Fruit fly (Drosophila melanogaster) whole organism, embryonic: Measurements from ENCODE around the gene Lst8.

ENCODE experiments used
- Adf1 ChIP-seq: fragments of 200-800 bp; sonication (Bioruptor generic); IDR thresholded peaks from 2 replicates; pipeline ENCODE4 v1.3.6; 2022; ENCODE audit warnings: missing biosample characterization, missing genetic modification characterization
- B-H2 ChIP-seq: fragments of 200-800 bp; sonication (Bioruptor generic); optimal IDR thresholded peaks from 2 replicates; lab custom pipeline; 2018; ENCODE audit warnings: missing biosample characterization, mild to moderate bottlenecking, missing genetic modification characterization
- CG10274 ChIP-seq: fragments of 200-800 bp; sonication (Bioruptor generic); optimal IDR thresholded peaks from 3 replicates; lab custom pipeline; 2017; ENCODE audit warnings: missing biosample characterization, mild to moderate bottlenecking, missing genetic modification characterization
- CG10321 ChIP-seq: fragments of 200-800 bp; sonication (Bioruptor generic); IDR thresholded peaks from 2 replicates; pipeline ENCODE4 v1.3.6; 2022; ENCODE audit warnings: missing biosample characterization, missing genetic modification characterization
- CG10462 ChIP-seq: fragments of 200-800 bp; sonication (Bioruptor generic); optimal IDR thresholded peaks from 2 replicates; lab custom pipeline; 2016; ENCODE audit warnings: missing biosample characterization, missing genetic modification characterization
- CG10654 ChIP-seq: fragments of 200-800 bp; sonication (Bioruptor generic); optimal IDR thresholded peaks from 2 replicates; lab custom pipeline; 2016; ENCODE audit warnings: missing biosample characterization, missing genetic modification characterization
- CG11696 ChIP-seq: fragments of 200-800 bp; sonication (Bioruptor generic); IDR thresholded peaks from 2 replicates; pipeline ENCODE4 v1.3.6; 2022; ENCODE audit warnings: missing biosample characterization, missing genetic modification characterization
- CG12391 ChIP-seq: fragments of 200-800 bp; sonication (Bioruptor generic); optimal IDR thresholded peaks from 3 replicates; lab custom pipeline; 2018; ENCODE audit warnings: missing biosample characterization, mild to moderate bottlenecking, missing genetic modification characterization, moderate library complexity
- CG13894 ChIP-seq: fragments of 200-800 bp; sonication (Bioruptor generic); optimal IDR thresholded peaks from 3 replicates; lab custom pipeline; 2018; ENCODE audit warnings: missing biosample characterization, mild to moderate bottlenecking, missing genetic modification characterization, moderate library complexity
- CG15269 ChIP-seq: fragments of 200-800 bp; sonication (Bioruptor generic); optimal IDR thresholded peaks from 2 replicates; lab custom pipeline; 2018; ENCODE audit warnings: missing biosample characterization, mild to moderate bottlenecking, missing genetic modification characterization, moderate library complexity
- CG1603 ChIP-seq: fragments of 200-800 bp; sonication (Bioruptor generic); optimal IDR thresholded peaks from 2 replicates; lab custom pipeline; 2019; ENCODE audit warnings: missing biosample characterization, mild to moderate bottlenecking, missing genetic modification characterization, moderate library complexity
- CG17912 ChIP-seq: fragments of 200-800 bp; sonication (Bioruptor generic); optimal IDR thresholded peaks from 2 replicates; lab custom pipeline; 2018; ENCODE audit warnings: missing biosample characterization, mild to moderate bottlenecking, missing genetic modification characterization
- CG2129 ChIP-seq: fragments of 200-800 bp; sonication (Bioruptor generic); IDR thresholded peaks from 2 replicates; pipeline ENCODE4 v1.3.6; 2022; ENCODE audit warnings: missing biosample characterization, missing genetic modification characterization; ENCODE audit not compliant: partially characterized antibody
- CG30431 ChIP-seq: fragments of 200-800 bp; sonication (Bioruptor generic); optimal IDR thresholded peaks from 2 replicates; lab custom pipeline; 2017; ENCODE audit warnings: missing biosample characterization, missing genetic modification characterization
- CG31441 ChIP-seq: fragments of 200-800 bp; sonication (Bioruptor generic); IDR thresholded peaks from 2 replicates; pipeline ENCODE4 v1.3.6; 2022; ENCODE audit warnings: missing biosample characterization, missing genetic modification characterization
- CG32532 ChIP-seq: fragments of 200-800 bp; sonication (Bioruptor generic); IDR thresholded peaks from 2 replicates; pipeline ENCODE4 v1.3.6; 2022; ENCODE audit warnings: missing biosample characterization, missing genetic modification characterization
- CG34376 ChIP-seq: fragments of 200-800 bp; sonication (Bioruptor generic); optimal IDR thresholded peaks from 2 replicates; lab custom pipeline; 2018; ENCODE audit warnings: missing biosample characterization, mild to moderate bottlenecking, missing genetic modification characterization
- CG42726 ChIP-seq: fragments of 200-800 bp; sonication (Bioruptor generic); IDR thresholded peaks from 2 replicates; pipeline ENCODE4 v1.3.6; 2022; ENCODE audit warnings: missing biosample characterization, missing genetic modification characterization; ENCODE audit not compliant: partially characterized antibody
- CG4360 ChIP-seq: fragments of 200-800 bp; sonication (Bioruptor generic); IDR thresholded peaks from 2 replicates; pipeline ENCODE4 v1.3.6; 2022; ENCODE audit warnings: missing biosample characterization, missing genetic modification characterization
- CG6254 ChIP-seq: fragments of 200-800 bp; sonication (Bioruptor generic); optimal IDR thresholded peaks from 3 replicates; lab custom pipeline; 2017; ENCODE audit warnings: mild to moderate bottlenecking, missing biosample characterization, missing genetic modification reagents, missing genetic modification characterization
- CG7271 ChIP-seq: fragments of 200-800 bp; sonication (Bioruptor generic); optimal IDR thresholded peaks from 2 replicates; lab custom pipeline; 2018; ENCODE audit warnings: missing biosample characterization, mild to moderate bottlenecking, missing genetic modification characterization, moderate library complexity
- CG8290 ChIP-seq, 3 experiments: fragments of 200-800 bp; sonication (Bioruptor generic); optimal IDR thresholded peaks; 2 replicates each; lab custom pipeline; 2016 to 2019; ENCODE audit warnings: missing biosample characterization in 3 of 3, missing genetic modification characterization in 3 of 3, mild to moderate bottlenecking in 2 of 3, moderate library complexity in 1 of 3
- CG8924 ChIP-seq: fragments of 200-800 bp; optimal IDR thresholded peaks from 3 replicates; lab custom pipeline; 2019; ENCODE audit warnings: missing biosample characterization, mild to moderate bottlenecking, missing genetic modification characterization, moderate library complexity
- CG9437 ChIP-seq: fragments of 200-800 bp; sonication (Bioruptor generic); optimal IDR thresholded peaks from 2 replicates; lab custom pipeline; 2018; ENCODE audit warnings: missing biosample characterization, mild to moderate bottlenecking, missing genetic modification characterization
- CHES-1-like ChIP-seq: fragments of 200-800 bp; sonication (Bioruptor generic); optimal IDR thresholded peaks from 2 replicates; lab custom pipeline; 2016; ENCODE audit warnings: missing biosample characterization, missing genetic modification characterization
- Doc2 ChIP-seq: fragments of 200-800 bp; sonication (Bioruptor generic); IDR thresholded peaks from 2 replicates; pipeline ENCODE4 v1.3.6; 2022; ENCODE audit warnings: missing biosample characterization, missing genetic modification characterization
- Dp ChIP-seq: fragments of 200-800 bp; sonication (Bioruptor generic); optimal IDR thresholded peaks from 2 replicates; lab custom pipeline; 2018; ENCODE audit warnings: missing biosample characterization, mild to moderate bottlenecking, missing genetic modification characterization, moderate library complexity
- E2f2 ChIP-seq: fragments of 200-800 bp; sonication (Bioruptor generic); IDR thresholded peaks from 2 replicates; pipeline ENCODE4 v1.3.6; 2022; ENCODE audit warnings: missing biosample characterization, missing genetic modification characterization
- Hand ChIP-seq: fragments of 200-800 bp; sonication (Bioruptor generic); optimal IDR thresholded peaks from 2 replicates; lab custom pipeline; 2017; ENCODE audit warnings: mild to moderate bottlenecking, missing biosample characterization, missing genetic modification reagents, missing genetic modification characterization
- MBD-R2 ChIP-seq: fragments of 200-800 bp; sonication (Bioruptor generic); IDR thresholded peaks from 2 replicates; pipeline ENCODE4 v1.3.6; 2022; ENCODE audit warnings: missing biosample characterization, missing genetic modification characterization
- Pdp1 ChIP-seq, 2 experiments: fragments of 200-800 bp; sonication (Bioruptor generic); optimal IDR thresholded peaks; 3 replicates each; lab custom pipeline; 2016; ENCODE audit warnings: missing biosample characterization in 2 of 2, missing genetic modification characterization in 2 of 2, mild to moderate bottlenecking in 1 of 2, moderate library complexity in 1 of 2
- Xrp1 ChIP-seq: fragments of 200-800 bp; sonication (Bioruptor generic); IDR thresholded peaks from 2 replicates; pipeline ENCODE4 v1.3.6; 2022; ENCODE audit warnings: missing biosample characterization, missing genetic modification characterization
- ab ChIP-seq: fragments of 200-800 bp; sonication (Bioruptor generic); optimal IDR thresholded peaks from 2 replicates; lab custom pipeline; 2016; ENCODE audit warnings: missing biosample characterization, missing genetic modification characterization
- chif ChIP-seq, 2 experiments: fragments of 200-800 bp; sonication (Bioruptor generic); optimal IDR thresholded peaks; 3 replicates each; lab custom pipeline; 2016; ENCODE audit warnings: missing biosample characterization in 2 of 2, missing genetic modification characterization in 2 of 2
- chn ChIP-seq: fragments of 200-800 bp; sonication (Bioruptor generic); optimal IDR thresholded peaks from 2 replicates; lab custom pipeline; 2016; ENCODE audit warnings: missing biosample characterization, missing genetic modification characterization
- crp ChIP-seq, 2 experiments: fragments of 200-800 bp; sonication (Bioruptor generic); optimal IDR thresholded peaks; 2 replicates in 1 of 2; 3 replicates in 1 of 2; lab custom pipeline; 2017; ENCODE audit warnings: missing biosample characterization in 2 of 2, missing genetic modification characterization in 2 of 2, mild to moderate bottlenecking in 1 of 2, moderate library complexity in 1 of 2
- dm ChIP-seq: fragments of 200-800 bp; sonication (Bioruptor generic); optimal IDR thresholded peaks from 3 replicates; lab custom pipeline; 2016; ENCODE audit warnings: missing biosample characterization, missing genetic modification characterization
- en ChIP-seq: fragments of 200-800 bp; sonication (Bioruptor generic); optimal IDR thresholded peaks from 2 replicates; lab custom pipeline; 2016; ENCODE audit warnings: missing biosample characterization, missing genetic modification characterization
- eyg ChIP-seq: fragments of 200-800 bp; sonication (Bioruptor generic); optimal IDR thresholded peaks from 3 replicates; lab custom pipeline; 2016; ENCODE audit warnings: missing biosample characterization, missing genetic modification characterization
- gsb ChIP-seq: fragments of 200-800 bp; sonication (Bioruptor generic); IDR thresholded peaks from 2 replicates; pipeline ENCODE4 v1.3.6; 2022; ENCODE audit warnings: missing biosample characterization, missing genetic modification characterization
- nerfin-1 ChIP-seq: fragments of 200-800 bp; sonication (Bioruptor generic); optimal IDR thresholded peaks from 3 replicates; lab custom pipeline; 2019; ENCODE audit warnings: missing biosample characterization, mild to moderate bottlenecking, missing genetic modification characterization, moderate library complexity
- sens-2 ChIP-seq: fragments of 200-800 bp; sonication (Bioruptor generic); IDR thresholded peaks from 2 replicates; pipeline ENCODE4 v1.3.6; 2022; ENCODE audit warnings: missing biosample characterization, missing genetic modification characterization
- slp2 ChIP-seq: fragments of 200-800 bp; sonication (Bioruptor generic); optimal IDR thresholded peaks from 2 replicates; lab custom pipeline; 2016; ENCODE audit warnings: missing biosample characterization, missing genetic modification characterization
- sug ChIP-seq: fragments of 200-800 bp; optimal IDR thresholded peaks from 2 replicates; lab custom pipeline; 2019; ENCODE audit warnings: missing biosample characterization, mild to moderate bottlenecking, missing genetic modification characterization, moderate library complexity
- tna ChIP-seq: fragments of 200-800 bp; sonication (Bioruptor generic); IDR thresholded peaks from 2 replicates; pipeline ENCODE4 v1.3.6; 2022; ENCODE audit warnings: missing biosample characterization, missing genetic modification characterization; ENCODE audit not compliant: partially characterized antibody
- trem ChIP-seq: fragments of 200-800 bp; optimal IDR thresholded peaks from 3 replicates; lab custom pipeline; 2019; ENCODE audit warnings: missing biosample characterization, mild to moderate bottlenecking, missing genetic modification characterization, moderate library complexity
- unpg ChIP-seq: fragments of 200-800 bp; sonication (Bioruptor generic); optimal IDR thresholded peaks from 3 replicates; lab custom pipeline; 2018; ENCODE audit warnings: missing biosample characterization, mild to moderate bottlenecking, missing genetic modification characterization, moderate library complexity
- usp ChIP-seq: fragments of >200 bp; optimal IDR thresholded peaks from 2 replicates; lab custom pipeline; 2017; ENCODE audit warnings: missing biosample characterization, missing genetic modification characterization
- zf30C ChIP-seq: fragments of 200-800 bp; sonication (Bioruptor generic); optimal IDR thresholded peaks from 3 replicates; lab custom pipeline; 2018; ENCODE audit warnings: missing biosample characterization, mild to moderate bottlenecking, missing genetic modification characterization

Gene Lst8

DNA sequence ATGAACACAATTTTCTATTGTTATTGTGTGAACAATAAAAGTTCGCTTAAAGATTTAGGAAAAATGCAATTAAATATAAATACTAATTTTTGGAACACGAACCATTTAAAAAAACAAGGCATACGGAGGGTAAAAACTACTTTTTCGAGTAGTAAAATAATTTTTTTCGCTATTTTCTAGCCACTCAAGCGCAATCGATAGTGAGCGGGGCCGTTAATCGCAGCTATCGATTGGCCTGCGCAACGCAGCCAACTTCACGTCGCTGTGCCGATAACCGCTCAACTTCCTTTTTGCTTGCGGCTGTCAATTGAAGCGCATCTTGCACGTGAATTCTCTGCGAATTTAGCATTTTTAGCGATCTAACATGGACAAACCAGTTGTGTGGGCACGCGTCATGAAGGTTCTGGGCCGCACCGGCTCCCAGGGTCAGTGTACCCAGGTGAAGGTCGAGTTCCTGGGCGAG lies 51.4 kb downstream of the Lst8 start, which contains the start of gene RpS28b (continued):
- TF ChIP-seq unpg (GFP tag; lab: Kevin White, UChicago) = peak; percentile 72
- TF ChIP-seq sug (tag; lab: Kevin White, UChicago) = peak; percentile 72
- peak; percentile 98 for TF ChIP-seq CG34376
- peak; percentile 68 to 85 for TF ChIP-seq chif (GFP tag; optimal IDR thresholded peaks at IDR 0.05; lab: Kevin White, UChicago)
- TF ChIP-seq chn (GFP tag; lab: Kevin White, UChicago) = peak; percentile 73
- peak; percentile 76 for TF ChIP-seq Hand
- TF ChIP-seq CG9437 = peak; percentile 69
- peak; percentile 73 for TF ChIP-seq CG10321 (GFP tag; lab: Robert Waterston, UW)
- peak; percentile 44 for TF ChIP-seq trem (tag; lab: Kevin White, UChicago)
- peak; percentile 82 for TF ChIP-seq CG7271 (tag; lab: Kevin White, UChicago)
- TF ChIP-seq en (GFP tag; lab: Kevin White, UChicago) = peak; percentile 80
- TF ChIP-seq CG8924 (tag; lab: Kevin White, UChicago) = peak; percentile 50
- no peak for TF ChIP-seq CG10462 (GFP tag; lab: Kevin White, UChicago)
- peak; percentile 41 for TF ChIP-seq E2f2
- peak; percentile 38 for TF ChIP-seq CG8290 (GFP tag; optimal IDR thresholded peaks at IDR 0.05; lab: Kevin White, UChicago)
- peak; percentile 78 to 98 for TF ChIP-seq CG8290 (tag; optimal IDR thresholded peaks at IDR 0.05; lab: Kevin White, UChicago)
- TF ChIP-seq CG42726 = peak; percentile 90
- peak; percentile 77 for TF ChIP-seq CG11696 (GFP tag; lab: Robert Waterston, UW)
- peak; percentile 70 for TF ChIP-seq nerfin-1 (tag; lab: Kevin White, UChicago)
- TF ChIP-seq eyg (GFP tag; lab: Kevin White, UChicago) = peak; percentile 86
- TF ChIP-seq gsb (GFP tag; lab: Robert Waterston, UW) = peak; percentile 84
- peak; percentile 90 for TF ChIP-seq CG1603 (tag; lab: Kevin White, UChicago)
- peak; percentile 89 for TF ChIP-seq CG10274 (GFP tag; lab: Kevin White, UChicago)
- TF ChIP-seq Adf1 (GFP tag; lab: Robert Waterston, UW) = peak; percentile 55
- peak; percentile 34 for TF ChIP-seq ab (GFP tag; lab: Kevin White, UChicago)
- TF ChIP-seq CG2129 (GFP tag; lab: Robert Waterston, UW) = peak; percentile 39; the same call in 1 of the 2 replicates
- TF ChIP-seq Xrp1 = peak; percentile 33; the same call in 1 of the 2 replicates
- peak; percentile 26 for TF ChIP-seq Dp
- TF ChIP-seq CG4360 (GFP tag; lab: Robert Waterston, UW) = peak; percentile 61
- TF ChIP-seq Doc2 = peak; percentile 71; the same call in 1 of the 2 replicates
- peak in 1 of 2 experiments; percentile 56 for TF ChIP-seq crp (GFP tag; optimal IDR thresholded peaks at IDR 0.05; lab: Kevin White, UChicago)
- TF ChIP-seq CG30431 = peak; percentile 89
- TF ChIP-seq slp2 (GFP tag; lab: Kevin White, UChicago) = peak; percentile 89
- TF ChIP-seq CHES-1-like (GFP tag; lab: Kevin White, UChicago) = peak; percentile 88
- no peak for TF ChIP-seq usp (GFP tag; lab: Kevin White, UChicago)
- TF ChIP-seq Pdp1 (GFP tag; optimal IDR thresholded peaks at IDR 0.05; lab: Kevin White, UChicago) = peak; percentile 72 to 74
- TF ChIP-seq MBD-R2 (GFP tag; lab: Robert Waterston, UW) = peak; percentile 47; the same call in 1 of the 2 replicates
- peak; percentile 95 for TF ChIP-seq B-H2 (GFP tag; lab: Kevin White, UChicago)
- peak; percentile 83 for TF ChIP-seq CG15269 (tag; lab: Kevin White, UChicago)
- peak; percentile 72 for TF ChIP-seq CG12391 (tag; lab: Kevin White, UChicago)
- peak; percentile 92 for TF ChIP-seq sens-2 (GFP tag; lab: Robert Waterston, UW)
- peak; percentile 92 for TF ChIP-seq dm (GFP tag; lab: Kevin White, UChicago)
- peak; percentile 40 for TF ChIP-seq tna (GFP tag; lab: Robert Waterston, UW)
- peak; percentile 61 for TF ChIP-seq zf30C (GFP tag; lab: Kevin White, UChicago)
- peak; percentile 52 for TF ChIP-seq CG6254 (GFP tag; lab: Kevin White, UChicago)
- TF ChIP-seq CG31441 (GFP tag; lab: Robert Waterston, UW) = peak; percentile 39
- TF ChIP-seq CG17912 (GFP tag; lab: Kevin White, UChicago) = peak; percentile 95
- peak; percentile 95 for TF ChIP-seq CG32532 (GFP tag; lab: Robert Waterston, UW)
- TF ChIP-seq CG13894 (tag; lab: Kevin White, UChicago) = peak; percentile 78
- TF ChIP-seq CG10654 = peak; percentile 78
